Fruit fly (Drosophila melanogaster): ENCODE measurements around the gene Rcd4.

DNA sequence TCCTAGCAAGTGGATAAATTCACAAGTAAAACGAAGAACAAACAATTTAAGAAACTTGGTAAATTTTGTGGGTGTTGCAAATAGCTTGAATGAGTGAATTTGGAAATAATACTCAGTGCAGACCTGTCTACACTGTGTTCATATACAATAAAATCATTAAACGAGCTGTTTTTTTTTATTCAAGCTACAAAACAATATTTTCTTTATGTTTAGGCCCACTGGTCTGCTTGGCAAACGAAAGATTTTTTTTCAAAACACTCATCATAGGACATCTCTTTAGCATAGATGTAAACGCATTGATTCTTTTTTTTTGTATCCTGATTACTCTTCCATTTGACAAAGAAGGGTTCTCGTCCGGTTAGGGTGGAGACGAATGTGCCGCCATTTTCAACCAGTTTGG lies 9.6 kb downstream of the Rcd4 start, which contains the start of gene CG42820:
- TF ChIP-seq OdsH (GFP tag; optimal IDR thresholded peaks at IDR 0.05) (no peak), CG11294 (GFP tag; IDR thresholded peaks at IDR 0.05) (no peak), Sox102F (GFP tag; optimal IDR thresholded peaks at IDR 0.05) (no peak), Sox14 (GFP tag; optimal IDR thresholded peaks at IDR 0.05) (no peak), lz (GFP tag; optimal IDR thresholded peaks at IDR 0.05) (no peak), cyc (GFP tag; optimal IDR thresholded peaks at IDR 0.05) (no peak), Hr38 (GFP tag; optimal IDR thresholded peaks at IDR 0.05) (no peak), Blimp-1 (GFP tag; optimal IDR thresholded peaks at IDR 0.05) (no peak), CG8319 (GFP tag; optimal IDR thresholded peaks at IDR 0.05) (no peak), CG10669 (GFP tag; optimal IDR thresholded peaks at IDR 0.05) (no peak)
